Worm (Caenorhabditis elegans): ENCODE results near the gene stip-1.

Gene stip-1

DNA sequence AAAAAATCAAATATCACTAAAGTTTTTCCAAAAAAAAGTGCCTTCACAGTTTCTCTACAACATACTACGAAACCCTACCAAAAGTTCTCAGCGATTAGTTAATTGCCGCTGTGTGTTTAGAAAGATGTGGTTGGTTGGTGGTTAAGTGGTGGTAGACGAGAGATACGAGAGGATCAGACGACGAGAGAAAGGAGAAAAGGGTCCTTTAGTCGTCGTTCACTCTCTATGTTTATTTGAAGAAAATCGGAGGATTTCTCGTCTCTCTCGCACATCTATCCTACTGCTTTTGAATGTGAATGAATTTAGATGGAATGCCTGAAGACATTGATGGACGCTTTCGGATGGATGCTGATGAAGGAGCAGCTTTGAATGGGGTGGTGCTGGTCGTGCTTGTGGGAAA, 21.0 kb upstream of the stip-1 start:
- TF ChIP-seq crh-2 (tag; optimal IDR thresholded peaks at IDR 0.05) (no peak), nhr-21 (tag; optimal IDR thresholded peaks at IDR 0.05) (no peak), lin-39 (tag; optimal IDR thresholded peaks at IDR 0.05) (no peak), mab-5 (tag; optimal IDR thresholded peaks at IDR 0.05) (no peak), elt-3 (tag; optimal IDR thresholded peaks at IDR 0.05) (no peak), nhr-129 (tag; optimal IDR thresholded peaks at IDR 0.05) (peak; percentile 18), nhr-237 (tag; optimal IDR thresholded peaks at IDR 0.05) (no peak), sma-9 (GFP tag; optimal IDR thresholded peaks at IDR 0.05) (no peak), sma-9 (tag; optimal IDR thresholded peaks at IDR 0.05) (no peak), egl-27 (tag; optimal IDR thresholded peaks at IDR 0.05) (no peak), nhr-6 (tag; optimal IDR thresholded peaks at IDR 0.05) (no peak), Y55F3AM.14 (GFP tag; optimal IDR thresholded peaks at IDR 0.05) (no peak), unc-55 (GFP tag; optimal IDR thresholded peaks at IDR 0.05) (peak; percentile 43), ztf-4 (tag; optimal IDR thresholded peaks at IDR 0.05) (no peak), sem-4 (tag; optimal IDR thresholded peaks at IDR 0.05) (peak; percentile 11), ztf-11 (tag; optimal IDR thresholded peaks at IDR 0.05) (no peak), fos-1 (tag; optimal IDR thresholded peaks at IDR 0.05) (no peak), F13H6.1 (tag; optimal IDR thresholded peaks at IDR 0.05) (no peak), snpc-4 (tag; optimal IDR thresholded peaks at IDR 0.05) (no peak), lsy-2 (tag; optimal IDR thresholded peaks at IDR 0.05) (peak in 1 of 2 experiments; percentile 31), zag-1 (tag; optimal IDR thresholded peaks at IDR 0.05) (no peak), ztf-1 (GFP tag; conservative IDR thresholded peaks at IDR 0.05) (no peak), skn-1 (tag; optimal IDR thresholded peaks at IDR 0.05) (no peak), R02D3.7 (tag; optimal IDR thresholded peaks at IDR 0.05) (no peak), gmeb-1 (tag; optimal IDR thresholded peaks at IDR 0.05) (no peak), C34F6.9 (tag; optimal IDR thresholded peaks at IDR 0.05) (peak; percentile 41), nhr-23 (tag; optimal IDR thresholded peaks at IDR 0.05) (no peak)

DNA sequence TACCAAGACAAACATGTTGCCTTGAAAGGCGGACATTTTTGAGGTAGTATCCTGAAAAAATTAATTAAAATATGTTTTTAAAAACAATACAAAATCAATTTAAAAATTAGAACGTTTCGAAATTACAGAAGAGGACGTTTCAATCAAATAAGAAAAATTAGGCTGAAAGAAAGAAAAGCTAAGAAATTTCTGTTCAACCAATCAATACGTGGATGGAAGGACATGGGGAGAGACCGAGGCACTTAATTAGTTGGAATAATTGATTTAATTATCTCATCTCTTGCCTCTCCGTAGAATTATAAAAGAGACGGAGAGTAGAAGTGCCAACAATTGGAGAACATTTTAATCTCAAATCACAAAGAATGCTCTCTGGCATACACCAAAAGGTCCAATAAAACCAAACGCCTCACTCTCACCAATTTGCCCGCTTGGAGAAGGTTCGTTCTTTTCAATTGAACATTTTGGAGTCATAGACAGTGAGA, 19.8 kb upstream of the stip-1 start, which contains the start of gene ceh-58:
ceh-58 (minus strand) TSS at position 51 of the 482 bp plus-strand sequence.
- TF ChIP-seq nhr-12 (tag; optimal IDR thresholded peaks at IDR 0.05) (no peak), unc-62 (GFP tag; optimal IDR thresholded peaks at IDR 0.05) (no peak), lsy-2 (tag; optimal IDR thresholded peaks at IDR 0.05) (peak in 1 of 2 experiments; percentile 0), dmd-4 (tag; optimal IDR thresholded peaks at IDR 0.05) (no peak), elt-3 (tag; optimal IDR thresholded peaks at IDR 0.05) (no peak), crh-2 (tag; optimal IDR thresholded peaks at IDR 0.05) (no peak), blmp-1 (tag; optimal IDR thresholded peaks at IDR 0.05; ENCODE audit: insufficient read depth) (no peak), peb-1 (tag; optimal IDR thresholded peaks at IDR 0.05) (no peak)

DNA sequence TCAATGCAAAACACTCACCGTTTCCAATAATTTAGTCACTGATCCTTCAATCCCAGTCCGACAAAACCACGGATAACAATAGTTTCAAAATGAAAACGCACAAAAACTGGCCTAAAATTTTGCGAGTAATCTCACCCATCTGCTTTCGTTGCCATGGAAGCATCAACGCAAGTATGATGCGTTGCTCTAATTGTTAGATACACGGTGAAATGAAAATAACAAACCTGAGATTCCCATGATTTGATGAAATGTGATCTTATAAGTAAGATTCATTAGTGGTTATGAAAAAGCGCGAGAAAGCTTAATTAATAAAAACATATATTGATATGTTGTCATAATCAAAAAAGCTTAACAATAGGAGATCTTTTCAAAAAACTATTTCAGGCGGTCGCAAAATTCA, 17.4 kb upstream of the stip-1 start, which contains the start of gene ceh-57:
ceh-57 (minus strand) TSS at position 95 of the 400 bp plus-strand sequence.
- TF ChIP-seq nhr-129 (tag; optimal IDR thresholded peaks at IDR 0.05) (no peak), unc-62 (GFP tag; optimal IDR thresholded peaks at IDR 0.05) (no peak), ama-1 (optimal IDR thresholded peaks at IDR 0.05) (no peak), mdl-1 (tag; optimal IDR thresholded peaks at IDR 0.05) (no peak), alr-1 (tag; optimal IDR thresholded peaks at IDR 0.05) (no peak), ceh-82 (tag; optimal IDR thresholded peaks at IDR 0.05) (no peak), elt-1 (tag; optimal IDR thresholded peaks at IDR 0.05) (no peak), ceh-16 (tag; optimal IDR thresholded peaks at IDR 0.05) (no peak), nhr-25 (tag; optimal IDR thresholded peaks at IDR 0.05) (no peak)

DNA sequence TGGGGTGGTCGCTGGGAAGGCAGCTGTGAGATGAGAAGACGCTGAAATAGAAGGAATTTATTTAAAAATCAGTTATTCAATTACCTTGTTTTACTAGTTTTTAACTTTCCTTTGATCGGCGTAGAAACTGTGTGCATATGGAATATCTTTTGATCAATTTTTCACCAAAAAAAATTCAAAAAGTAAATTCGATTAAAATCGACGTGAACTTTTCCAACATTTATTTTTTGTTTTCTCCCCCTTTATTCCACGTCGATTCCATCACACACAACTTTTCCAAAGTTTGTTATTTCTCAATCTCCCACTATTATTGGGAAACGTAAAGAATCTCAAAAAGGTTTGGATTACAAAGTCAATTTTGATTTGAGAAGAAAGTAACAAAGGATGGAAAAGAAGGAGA, 10.7 kb upstream of the stip-1 start, which contains the start of gene C07E3.4:
C07E3.4 (plus strand) TSS at position 301 of the 400 bp plus-strand sequence.
- no peak for TF ChIP-seq Y55F3AM.14 (GFP tag; optimal IDR thresholded peaks at IDR 0.05)
- no peak for TF ChIP-seq nhr-11 (tag; optimal IDR thresholded peaks at IDR 0.05)
- no peak for TF ChIP-seq elt-1 (tag; optimal IDR thresholded peaks at IDR 0.05)
- TF ChIP-seq nhr-129 (tag; optimal IDR thresholded peaks at IDR 0.05), result no peak
- TF ChIP-seq unc-55 (GFP tag; optimal IDR thresholded peaks at IDR 0.05), result no peak
- TF ChIP-seq zag-1 (tag; optimal IDR thresholded peaks at IDR 0.05), result no peak

All from whole organism, L2 larva.